Worm (Caenorhabditis elegans) whole organism, mixed stage, embryonic: ENCODE results near the gene Y43F8C.6.
A peak's percentile ranks its signal among the peaks of the same experiment; 100 is the strongest.

Experiments used
- M03D4.4 ChIP-seq: sonication (generic microtip); optimal IDR thresholded peaks from 2 replicates; lab custom pipeline; 2017; ENCODE audit warnings: mild to moderate bottlenecking, missing genetic modification characterization, missing compliant biosample characterization
- ceh-43 ChIP-seq: fragments of 200-800 bp; sonication (Bioruptor generic); optimal IDR thresholded peaks from 2 replicates; lab custom pipeline; 2018; ENCODE audit warnings: mild to moderate bottlenecking, missing genetic modification characterization, moderate library complexity, missing compliant biosample characterization
- elt-1 ChIP-seq: sonication (generic microtip); optimal IDR thresholded peaks from 2 replicates; lab custom pipeline; 2017; ENCODE audit warnings: missing genetic modification characterization, mild to moderate bottlenecking, missing compliant biosample characterization, antibody characterized with exemption, moderate library complexity, borderline replicate concordance; ENCODE audit not compliant: insufficient read depth
- elt-3 ChIP-seq: fragments of 150-350 bp; optimal IDR thresholded peaks from 2 replicates; lab custom pipeline; 2014; ENCODE audit warnings: missing biosample characterization, missing genetic modification characterization
- lin-13 ChIP-seq: fragments of 150-350 bp; optimal IDR thresholded peaks from 2 replicates; lab custom pipeline; 2014; ENCODE audit warnings: missing biosample characterization, missing genetic modification characterization
- lin-32 ChIP-seq: fragments of 200-800 bp; sonication (Bioruptor generic); optimal IDR thresholded peaks from 2 replicates; lab custom pipeline; 2018; ENCODE audit warnings: mild to moderate bottlenecking, missing genetic modification characterization, missing compliant biosample characterization
- lsy-2 ChIP-seq: fragments of 150-350 bp; optimal IDR thresholded peaks from 2 replicates; lab custom pipeline; 2014; ENCODE audit warnings: missing biosample characterization, missing genetic modification characterization
- nhr-12 ChIP-seq: fragments of 150-350 bp; optimal IDR thresholded peaks from 2 replicates; lab custom pipeline; 2014; ENCODE audit warnings: missing biosample characterization, missing genetic modification characterization
- nhr-237 ChIP-seq: fragments of 150-350 bp; optimal IDR thresholded peaks from 2 replicates; lab custom pipeline; 2014; ENCODE audit warnings: missing biosample characterization, missing genetic modification characterization
- nhr-28 ChIP-seq: fragments of 150-350 bp; optimal IDR thresholded peaks from 2 replicates; lab custom pipeline; 2014; ENCODE audit warnings: missing biosample characterization, missing genetic modification characterization
- pha-4 ChIP-seq: fragments of 150-350 bp; optimal IDR thresholded peaks from 2 replicates; lab custom pipeline; 2018; ENCODE audit warnings: missing biosample characterization, missing genetic modification reagents, missing genetic modification characterization
- snpc-4 ChIP-seq: fragments of 150-350 bp; optimal IDR thresholded peaks from 2 replicates; lab custom pipeline; 2014; ENCODE audit warnings: missing biosample characterization, missing genetic modification characterization
- tbx-8 ChIP-seq: fragments of 200-800 bp; sonication (Bioruptor generic); optimal IDR thresholded peaks from 2 replicates; lab custom pipeline; 2018; ENCODE audit warnings: mild to moderate bottlenecking, missing genetic modification characterization, moderate library complexity, missing compliant biosample characterization
- zip-8 ChIP-seq: fragments of 150-350 bp; optimal IDR thresholded peaks from 2 replicates; lab custom pipeline; 2014; ENCODE audit warnings: missing biosample characterization, missing genetic modification characterization

ce11 chrV:19636194-19636584, 4.5 kb downstream of the Y43F8C.6 start:
- TF ChIP-seq nhr-237 (tag; lab: Kevin White, UChicago) (no peak), elt-1 (tag; lab: Kevin White, UChicago) (no peak), nhr-12 (tag; lab: Kevin White, UChicago) (no peak), M03D4.4 (tag; lab: Kevin White, UChicago) (no peak), ceh-43 (GFP tag; lab: Kevin White, UChicago) (no peak), nhr-28 (tag; lab: Kevin White, UChicago) (no peak), lin-13 (tag; lab: Kevin White, UChicago) (no peak), lin-32 (GFP tag; lab: Kevin White, UChicago) (no peak), zip-8 (tag; lab: Kevin White, UChicago) (peak; percentile 93), tbx-8 (GFP tag; lab: Kevin White, UChicago) (no peak), lsy-2 (tag; lab: Kevin White, UChicago) (no peak), elt-3 (tag; lab: Kevin White, UChicago) (no peak), snpc-4 (no peak), pha-4 (tag; lab: Kevin White, UChicago) (no peak)
